Worm (Caenorhabditis elegans) whole organism, midembryonic: Measurements from ENCODE around the gene sqt-2.

Source experiments
- cog-1 ChIP-seq: sonication (generic microtip); optimal IDR thresholded peaks from 2 replicates; lab custom pipeline; 2016; ENCODE audit warnings: missing genetic modification characterization, missing compliant biosample characterization
- flt-1 ChIP-seq: fragments of 200-800 bp; sonication (Bioruptor generic); IDR thresholded peaks from 2 replicates; pipeline ENCODE4 v1.3.6; 2022; ENCODE audit warnings: missing genetic modification characterization, missing compliant biosample characterization
- klf-2 ChIP-seq: fragments of 200-800 bp; sonication (Bioruptor generic); conservative IDR thresholded peaks from 2 replicates; pipeline ENCODE4 v1.3.6; 2022; ENCODE audit warnings: missing genetic modification reagents, missing genetic modification characterization, missing compliant biosample characterization
- med-1 ChIP-seq: sonication (generic microtip); optimal IDR thresholded peaks from 2 replicates; lab custom pipeline; 2017; ENCODE audit warnings: missing genetic modification characterization, mild to moderate bottlenecking, missing compliant biosample characterization, antibody characterized with exemption, missing genetic modification reagents; ENCODE audit not compliant: insufficient read depth
- ref-1 ChIP-seq: fragments of 200-800 bp; sonication (Bioruptor generic); conservative IDR thresholded peaks from 2 replicates; pipeline ENCODE4 v1.3.6; 2022; ENCODE audit warnings: missing genetic modification reagents, missing genetic modification characterization, missing compliant biosample characterization
- tab-1 ChIP-seq: fragments of 200-800 bp; sonication (Bioruptor generic); IDR thresholded peaks from 2 replicates; pipeline ENCODE4 v1.3.6; 2022; ENCODE audit warnings: missing genetic modification characterization, missing compliant biosample characterization
- ztf-23 ChIP-seq: fragments of 200-800 bp; sonication (Bioruptor generic); IDR thresholded peaks from 2 replicates; pipeline ENCODE4 v1.3.6; 2022; ENCODE audit warnings: missing genetic modification reagents, missing genetic modification characterization, missing compliant biosample characterization
- ztf-29 ChIP-seq: fragments of 200-800 bp; sonication (Bioruptor generic); IDR thresholded peaks from 2 replicates; pipeline ENCODE4 v1.3.6; 2022; ENCODE audit warnings: missing genetic modification reagents, missing genetic modification characterization, missing compliant biosample characterization

DNA sequence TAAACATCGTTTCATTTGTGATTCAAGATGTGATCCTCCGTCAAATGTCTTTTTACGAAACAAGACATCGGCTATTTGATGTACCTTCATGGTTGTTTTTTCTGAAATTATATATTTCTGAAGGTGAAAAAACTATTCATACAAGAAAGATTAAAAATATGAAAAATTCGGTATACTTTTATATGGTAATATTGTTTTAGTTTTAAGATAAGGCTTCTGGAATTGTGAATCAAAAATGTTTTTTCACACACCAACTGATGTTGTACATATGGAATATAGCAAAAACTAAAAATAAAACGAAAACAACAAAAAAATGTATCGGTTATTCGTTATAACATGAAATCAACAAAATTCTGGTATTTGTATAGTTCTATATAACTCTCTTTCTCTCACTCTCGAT lies 14.1 kb downstream of the sqt-2 start, which contains the start of gene F23F1.6:
- TF ChIP-seq flt-1 (GFP tag; lab: Robert Waterston, UW), result no peak
- no peak for TF ChIP-seq klf-2 (GFP tag; lab: Robert Waterston, UW)
- no peak for TF ChIP-seq med-1 (GFP tag; lab: Kevin White, UChicago)
- no peak for TF ChIP-seq ztf-29
- TF ChIP-seq cog-1 (tag; lab: Kevin White, UChicago), result no peak
- no peak for TF ChIP-seq ztf-23 (GFP tag; lab: Robert Waterston, UW)
- no peak for TF ChIP-seq ref-1 (GFP tag; lab: Robert Waterston, UW)
- no peak for TF ChIP-seq tab-1 (GFP tag; lab: Robert Waterston, UW)
